Fruit fly (Drosophila melanogaster) whole organism, embryonic: ENCODE results near the gene HIPP1.

Experiments used
- Adf1 ChIP-seq: fragments of 200-800 bp; sonication (Bioruptor generic); IDR thresholded peaks from 2 replicates; pipeline ENCODE4 v1.3.6; 2022; ENCODE audit warnings: missing biosample characterization, missing genetic modification characterization
- Atf6 ChIP-seq: fragments of 200-800 bp; sonication (Bioruptor generic); IDR thresholded peaks from 2 replicates; pipeline ENCODE4 v1.3.6; 2022; ENCODE audit warnings: missing biosample characterization, missing genetic modification characterization
- BEAF-32 ChIP-seq: fragments of 200-800 bp; sonication (Bioruptor generic); optimal IDR thresholded peaks from 3 replicates; lab custom pipeline; 2017; ENCODE audit warnings: missing biosample characterization, missing genetic modification characterization, mild to moderate bottlenecking, moderate library complexity, missing genetic modification reagents
- CG1233 ChIP-seq: fragments of 200-800 bp; sonication (Bioruptor generic); optimal IDR thresholded peaks from 4 replicates; lab custom pipeline; 2018; ENCODE audit warnings: missing biosample characterization, mild to moderate bottlenecking, missing genetic modification characterization
- CG13287 ChIP-seq: fragments of 200-800 bp; sonication (Bioruptor generic); IDR thresholded peaks from 2 replicates; pipeline ENCODE4 v1.3.6; 2022; ENCODE audit warnings: missing biosample characterization, missing genetic modification characterization; ENCODE audit not compliant: partially characterized antibody
- CG17829 ChIP-seq: fragments of 200-800 bp; optimal IDR thresholded peaks from 2 replicates; lab custom pipeline; 2019; ENCODE audit warnings: missing biosample characterization, mild to moderate bottlenecking, missing genetic modification characterization, moderate library complexity
- CG18764 ChIP-seq: fragments of 200-800 bp; sonication (Bioruptor generic); optimal IDR thresholded peaks from 3 replicates; lab custom pipeline; 2016; ENCODE audit warnings: missing biosample characterization, missing genetic modification characterization
- CG2129 ChIP-seq: fragments of 200-800 bp; sonication (Bioruptor generic); IDR thresholded peaks from 2 replicates; pipeline ENCODE4 v1.3.6; 2022; ENCODE audit warnings: missing biosample characterization, missing genetic modification characterization; ENCODE audit not compliant: partially characterized antibody
- CG34376 ChIP-seq: fragments of 200-800 bp; sonication (Bioruptor generic); optimal IDR thresholded peaks from 2 replicates; lab custom pipeline; 2018; ENCODE audit warnings: missing biosample characterization, mild to moderate bottlenecking, missing genetic modification characterization
- CG7987 ChIP-seq: fragments of 200-800 bp; sonication (Bioruptor generic); optimal IDR thresholded peaks from 2 replicates; lab custom pipeline; 2018; ENCODE audit warnings: missing biosample characterization, mild to moderate bottlenecking, missing genetic modification characterization, moderate library complexity
- CG8089 ChIP-seq: fragments of 200-800 bp; sonication (Bioruptor generic); optimal IDR thresholded peaks from 3 replicates; lab custom pipeline; 2016; ENCODE audit warnings: missing biosample characterization, missing genetic modification characterization
- CG8359 ChIP-seq: fragments of 200-800 bp; sonication (Bioruptor generic); optimal IDR thresholded peaks from 2 replicates; lab custom pipeline; 2017; ENCODE audit warnings: missing biosample characterization, mild to moderate bottlenecking, missing genetic modification characterization, borderline replicate concordance
- CG9727 ChIP-seq: fragments of 200-800 bp; sonication (Bioruptor generic); optimal IDR thresholded peaks from 3 replicates; lab custom pipeline; 2017; ENCODE audit warnings: missing biosample characterization, mild to moderate bottlenecking, missing genetic modification characterization
- CG9876 ChIP-seq: fragments of 200-800 bp; sonication (Bioruptor generic); optimal IDR thresholded peaks from 2 replicates; lab custom pipeline; 2016; ENCODE audit warnings: missing biosample characterization, missing genetic modification characterization
- CHES-1-like ChIP-seq: fragments of 200-800 bp; sonication (Bioruptor generic); optimal IDR thresholded peaks from 2 replicates; lab custom pipeline; 2016; ENCODE audit warnings: missing biosample characterization, missing genetic modification characterization
- Dll ChIP-seq: fragments of 200-800 bp; sonication (Bioruptor generic); IDR thresholded peaks from 4 replicates; pipeline ENCODE4 v1.3.6; 2022; ENCODE audit warnings: missing biosample characterization, missing genetic modification characterization; ENCODE audit not compliant: partially characterized antibody
- Ets97D ChIP-seq: fragments of 200-800 bp; sonication (Bioruptor generic); optimal IDR thresholded peaks from 3 replicates; lab custom pipeline; 2016; ENCODE audit warnings: missing biosample characterization, missing genetic modification characterization
- Fer2 ChIP-seq: fragments of 200-800 bp; sonication (Bioruptor generic); optimal IDR thresholded peaks from 2 replicates; lab custom pipeline; 2018; ENCODE audit warnings: missing biosample characterization, mild to moderate bottlenecking, missing genetic modification characterization, moderate library complexity
- Fer3 ChIP-seq: fragments of 200-800 bp; sonication (Bioruptor generic); optimal IDR thresholded peaks from 2 replicates; lab custom pipeline; 2018; ENCODE audit warnings: missing biosample characterization, mild to moderate bottlenecking, missing genetic modification characterization, moderate library complexity
- Hr51 ChIP-seq, 2 experiments: fragments of 200-800 bp; sonication (Bioruptor generic); optimal IDR thresholded peaks; 2 replicates in 1 of 2; 3 replicates in 1 of 2; lab custom pipeline; 2016 to 2018; ENCODE audit warnings: missing biosample characterization in 2 of 2, missing genetic modification characterization in 2 of 2, mild to moderate bottlenecking in 1 of 2, moderate library complexity in 1 of 2
- MESR4 ChIP-seq: fragments of 200-800 bp; sonication (Bioruptor generic); optimal IDR thresholded peaks from 2 replicates; lab custom pipeline; 2018; ENCODE audit warnings: missing biosample characterization, mild to moderate bottlenecking, missing genetic modification characterization, moderate library complexity
- Optix ChIP-seq: fragments of 200-800 bp; sonication (Bioruptor generic); IDR thresholded peaks from 3 replicates; pipeline ENCODE4 v1.3.6; 2022; ENCODE audit warnings: missing biosample characterization, missing genetic modification characterization
- Rfx ChIP-seq: fragments of 200-800 bp; sonication (Bioruptor generic); IDR thresholded peaks from 2 replicates; pipeline ENCODE4 v1.3.6; 2022; ENCODE audit warnings: missing biosample characterization, missing genetic modification characterization
- Scr ChIP-seq: fragments of 200-800 bp; sonication (Bioruptor generic); IDR thresholded peaks from 2 replicates; pipeline ENCODE4 v1.3.6; 2022; ENCODE audit warnings: missing biosample characterization, missing genetic modification characterization; ENCODE audit not compliant: partially characterized antibody
- Vsx1 ChIP-seq: fragments of 200-800 bp; sonication (Bioruptor generic); optimal IDR thresholded peaks from 2 replicates; lab custom pipeline; 2017; ENCODE audit warnings: missing biosample characterization, mild to moderate bottlenecking, missing genetic modification characterization, missing genetic modification reagents
- abd-A ChIP-seq: fragments of 200-800 bp; sonication (Bioruptor generic); optimal IDR thresholded peaks from 3 replicates; lab custom pipeline; 2019; ENCODE audit warnings: missing biosample characterization, mild to moderate bottlenecking, missing genetic modification characterization, moderate library complexity
- bsh ChIP-seq, 2 experiments: fragments of 200-800 bp; sonication (Bioruptor generic); optimal IDR thresholded peaks; 2 replicates each; lab custom pipeline; 2017 to 2018; ENCODE audit warnings: mild to moderate bottlenecking in 2 of 2, missing biosample characterization in 2 of 2, missing genetic modification characterization in 2 of 2, moderate library complexity in 1 of 2
- btn ChIP-seq: fragments of 200-800 bp; sonication (Bioruptor generic); optimal IDR thresholded peaks from 2 replicates; lab custom pipeline; 2016; ENCODE audit warnings: missing biosample characterization, missing genetic modification characterization
- chif ChIP-seq, 2 experiments: fragments of 200-800 bp; sonication (Bioruptor generic); optimal IDR thresholded peaks; 3 replicates each; lab custom pipeline; 2016; ENCODE audit warnings: missing biosample characterization in 2 of 2, missing genetic modification characterization in 2 of 2
- chinmo ChIP-seq: fragments of 200-800 bp; sonication (Bioruptor generic); IDR thresholded peaks from 4 replicates; pipeline ENCODE4 v1.3.6; 2022; ENCODE audit warnings: missing biosample characterization, missing genetic modification characterization; ENCODE audit not compliant: partially characterized antibody
- ci ChIP-seq: fragments of 200-800 bp; sonication (Bioruptor generic); IDR thresholded peaks from 3 replicates; pipeline ENCODE4 v1.3.6; 2022; ENCODE audit warnings: missing biosample characterization, missing genetic modification characterization
- crp ChIP-seq, 2 experiments: fragments of 200-800 bp; sonication (Bioruptor generic); optimal IDR thresholded peaks; 2 replicates in 1 of 2; 3 replicates in 1 of 2; lab custom pipeline; 2017; ENCODE audit warnings: missing biosample characterization in 2 of 2, missing genetic modification characterization in 2 of 2, mild to moderate bottlenecking in 1 of 2, moderate library complexity in 1 of 2
- dati ChIP-seq: fragments of 200-800 bp; sonication (Bioruptor generic); IDR thresholded peaks from 2 replicates; pipeline ENCODE4 v1.3.6; 2022; ENCODE audit warnings: missing biosample characterization, missing genetic modification characterization
- dysf ChIP-seq: fragments of 200-800 bp; sonication (Bioruptor generic); IDR thresholded peaks from 3 replicates; pipeline ENCODE4 v1.3.6; 2022; ENCODE audit warnings: missing biosample characterization, missing genetic modification characterization
- hb ChIP-seq: fragments of 200-800 bp; sonication (Bioruptor generic); IDR thresholded peaks from 3 replicates; pipeline ENCODE4 v1.3.6; 2022; ENCODE audit warnings: missing biosample characterization, missing genetic modification characterization; ENCODE audit not compliant: partially characterized antibody
- her ChIP-seq: fragments of 200-800 bp; sonication (Bioruptor generic); optimal IDR thresholded peaks from 2 replicates; lab custom pipeline; 2016; ENCODE audit warnings: missing biosample characterization, missing genetic modification characterization
- jigr1 ChIP-seq: fragments of 200-800 bp; sonication (Bioruptor generic); IDR thresholded peaks from 3 replicates; pipeline ENCODE4 v1.3.6; 2022; ENCODE audit warnings: missing biosample characterization, missing genetic modification characterization
- jing ChIP-seq: fragments of 200-800 bp; sonication (Bioruptor generic); optimal IDR thresholded peaks from 2 replicates; lab custom pipeline; 2018; ENCODE audit warnings: missing biosample characterization, mild to moderate bottlenecking, missing genetic modification characterization
- psq ChIP-seq: fragments of 200-800 bp; sonication (Bioruptor generic); optimal IDR thresholded peaks from 2 replicates; lab custom pipeline; 2017; ENCODE audit warnings: missing biosample characterization, missing genetic modification characterization
- pzg ChIP-seq: fragments of 200-800 bp; sonication (Bioruptor generic); optimal IDR thresholded peaks from 3 replicates; lab custom pipeline; 2018; ENCODE audit warnings: missing biosample characterization, mild to moderate bottlenecking, missing genetic modification characterization, moderate library complexity
- rib ChIP-seq: fragments of 200-800 bp; sonication (Bioruptor generic); IDR thresholded peaks from 2 replicates; pipeline ENCODE4 v1.3.6; 2022; ENCODE audit warnings: missing biosample characterization, missing genetic modification characterization
- sna ChIP-seq: fragments of 200-800 bp; sonication (Bioruptor generic); IDR thresholded peaks from 2 replicates; pipeline ENCODE4 v1.3.6; 2022; ENCODE audit warnings: missing biosample characterization, missing genetic modification characterization; ENCODE audit not compliant: partially characterized antibody
- so ChIP-seq: fragments of 200-800 bp; sonication (Bioruptor generic); IDR thresholded peaks from 3 replicates; pipeline ENCODE4 v1.3.6; 2022; ENCODE audit warnings: missing biosample characterization, missing genetic modification characterization
- tna ChIP-seq: fragments of 200-800 bp; sonication (Bioruptor generic); IDR thresholded peaks from 2 replicates; pipeline ENCODE4 v1.3.6; 2022; ENCODE audit warnings: missing biosample characterization, missing genetic modification characterization; ENCODE audit not compliant: partially characterized antibody
- trem ChIP-seq: fragments of 200-800 bp; optimal IDR thresholded peaks from 3 replicates; lab custom pipeline; 2019; ENCODE audit warnings: missing biosample characterization, mild to moderate bottlenecking, missing genetic modification characterization, moderate library complexity
- unc-4 ChIP-seq: fragments of 200-800 bp; sonication (Bioruptor generic); IDR thresholded peaks from 2 replicates; pipeline ENCODE4 v1.3.6; 2022; ENCODE audit warnings: missing biosample characterization, missing genetic modification characterization; ENCODE audit not compliant: partially characterized antibody
- vnd ChIP-seq: fragments of 200-800 bp; sonication (Bioruptor generic); IDR thresholded peaks from 3 replicates; pipeline ENCODE4 v1.3.6; 2022; ENCODE audit warnings: missing biosample characterization, missing genetic modification characterization; ENCODE audit not compliant: partially characterized antibody
- zf30C ChIP-seq: fragments of 200-800 bp; sonication (Bioruptor generic); optimal IDR thresholded peaks from 3 replicates; lab custom pipeline; 2018; ENCODE audit warnings: missing biosample characterization, mild to moderate bottlenecking, missing genetic modification characterization

The HIPP1 gene

DNA sequence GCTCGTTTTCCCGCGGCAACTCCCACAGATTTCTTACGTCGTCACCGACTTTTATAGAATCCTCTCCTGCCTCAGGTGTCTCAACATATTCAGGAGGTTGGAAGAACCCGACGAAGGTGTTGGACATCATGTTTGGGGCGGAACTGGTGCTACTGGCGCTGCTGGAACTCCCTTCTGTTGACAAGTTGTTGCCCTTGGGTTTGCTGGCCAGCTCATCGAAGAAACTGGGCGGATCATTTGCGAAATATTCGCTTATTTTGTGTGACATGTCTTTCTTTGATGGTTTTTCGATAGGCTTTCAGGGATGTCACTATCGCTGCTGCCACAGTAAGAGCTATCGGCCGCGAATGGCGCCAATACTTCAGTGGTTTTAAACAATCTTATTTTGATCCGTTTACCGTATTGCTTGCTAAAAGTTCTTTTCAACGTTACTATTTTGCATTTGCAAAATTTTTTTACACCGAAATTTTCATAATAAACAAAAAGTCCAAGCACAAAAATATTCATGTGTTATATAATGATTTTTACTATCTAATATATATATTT is 21.6 kb upstream of the HIPP1 start, which contains the start of gene CG11396 (continued):
- TF ChIP-seq trem (tag; lab: Kevin White, UChicago) (peak; percentile 40), zf30C (no peak), CG2129 (GFP tag; lab: Robert Waterston, UW) (peak; percentile 74), Fer2 (tag; lab: Kevin White, UChicago) (no peak), crp (GFP tag; optimal IDR thresholded peaks at IDR 0.05; lab: Kevin White, UChicago) (no peak), CG18764 (GFP tag; lab: Kevin White, UChicago) (no peak), CG17829 (tag; lab: Kevin White, UChicago) (peak; percentile 0), unc-4 (GFP tag; lab: Robert Waterston, UW) (peak; percentile 96), vnd (GFP tag; lab: Robert Waterston, UW) (peak; percentile 90), Vsx1 (GFP tag; lab: Kevin White, UChicago) (no peak), Hr51 (GFP tag; optimal IDR thresholded peaks at IDR 0.05; lab: Kevin White, UChicago) (no peak), MESR4 (GFP tag; lab: Kevin White, UChicago) (peak; percentile 95), Atf6 (no peak), Optix (GFP tag; lab: Robert Waterston, UW) (no peak), jigr1 (GFP tag; lab: Robert Waterston, UW) (no peak), psq (GFP tag; lab: Kevin White, UChicago) (no peak), pzg (GFP tag; lab: Kevin White, UChicago) (peak; percentile 75), CG1233 (no peak), CG34376 (no peak), rib (GFP tag; lab: Robert Waterston, UW) (0 out of 2 replicates have a peak, but pooled peaks have one; percentile 14), so (GFP tag; lab: Robert Waterston, UW) (no peak), tna (GFP tag; lab: Robert Waterston, UW) (peak; percentile 92), Rfx (GFP tag; lab: Robert Waterston, UW) (peak; percentile 58), hb (GFP tag; lab: Robert Waterston, UW) (peak; percentile 86), Ets97D (GFP tag; lab: Kevin White, UChicago) (peak; percentile 20), Dll (GFP tag; lab: Robert Waterston, UW) (peak; percentile 94), chif (GFP tag; optimal IDR thresholded peaks at IDR 0.05; lab: Kevin White, UChicago) (no peak), CG8359 (GFP tag; lab: Kevin White, UChicago) (no peak), BEAF-32 (GFP tag; lab: Kevin White, UChicago) (peak; percentile 90), dati (GFP tag; lab: Robert Waterston, UW) (no peak), CG7987 (GFP tag; lab: Kevin White, UChicago) (no peak), sna (GFP tag; lab: Robert Waterston, UW) (peak; percentile 88), bsh (GFP tag; optimal IDR thresholded peaks at IDR 0.05; lab: Kevin White, UChicago) (no peak), Fer3 (tag; lab: Kevin White, UChicago) (no peak), ci (GFP tag; lab: Robert Waterston, UW) (0 out of 3 replicates have a peak, but pooled peaks have one; percentile 16), CG13287 (GFP tag; lab: Robert Waterston, UW) (peak; percentile 97), Adf1 (peak; percentile 40; the same call in 1 of the 2 replicates), her (peak; percentile 5), CG8089 (GFP tag; lab: Kevin White, UChicago) (no peak), CG9727 (no peak), CG9876 (no peak), abd-A (tag; lab: Kevin White, UChicago) (no peak), dysf (GFP tag; lab: Robert Waterston, UW) (no peak), btn (GFP tag; lab: Kevin White, UChicago) (no peak), Scr (GFP tag; lab: Robert Waterston, UW) (peak; percentile 95), jing (GFP tag; lab: Kevin White, UChicago) (no peak), chinmo (peak; percentile 97), CHES-1-like (GFP tag; lab: Kevin White, UChicago) (no peak)
